Fruit fly (Drosophila melanogaster): Measurements from ENCODE around the gene DNAlig3.

The DNAlig3 gene

dm6 chr3R:12451376-12451775 is 49.7 kb upstream of the DNAlig3 start (continued):
- no peak; the same call in 2 of the 3 replicates for TF ChIP-seq ase (GFP tag; IDR thresholded peaks at IDR 0.05)
- TF ChIP-seq BEAF-32 (GFP tag; optimal IDR thresholded peaks at IDR 0.05): no peak
- no peak for TF ChIP-seq CG2202 (tag; optimal IDR thresholded peaks at IDR 0.05)
- no peak for TF ChIP-seq Dll (GFP tag; IDR thresholded peaks at IDR 0.05; ENCODE audit: partially characterized antibody)
- TF ChIP-seq psq (GFP tag; optimal IDR thresholded peaks at IDR 0.05): no peak
- 0 out of 2 replicates have a peak, but pooled peaks have one; percentile 16 for TF ChIP-seq lmd (GFP tag; IDR thresholded peaks at IDR 0.05)
- TF ChIP-seq sr (GFP tag; IDR thresholded peaks at IDR 0.05): no peak
- no peak for TF ChIP-seq nerfin-1 (tag; optimal IDR thresholded peaks at IDR 0.05)
- TF ChIP-seq CG8944 (GFP tag; optimal IDR thresholded peaks at IDR 0.05): no peak
- no peak for TF ChIP-seq gro (GFP tag; optimal IDR thresholded peaks at IDR 0.05)
- TF ChIP-seq ato (GFP tag; IDR thresholded peaks at IDR 0.05; ENCODE audit: partially characterized antibody): no peak
- TF ChIP-seq grau (tag; optimal IDR thresholded peaks at IDR 0.05): peak; percentile 52
- no peak for TF ChIP-seq sens-2 (GFP tag; IDR thresholded peaks at IDR 0.05)
- TF ChIP-seq CG16815 (GFP tag; optimal IDR thresholded peaks at IDR 0.05): no peak
- TF ChIP-seq slbo (GFP tag; IDR thresholded peaks at IDR 0.05): peak; percentile 40; the same call in 1 of the 2 replicates
- TF ChIP-seq TFAM (GFP tag; optimal IDR thresholded peaks at IDR 0.05): no peak
- no peak for TF ChIP-seq Ravus (GFP tag; IDR thresholded peaks at IDR 0.05)
- TF ChIP-seq CG10274 (GFP tag; optimal IDR thresholded peaks at IDR 0.05): no peak
- TF ChIP-seq Hr51 (GFP tag; optimal IDR thresholded peaks at IDR 0.05): peak in 1 of 2 experiments; percentile 77
- TF ChIP-seq CG10267 (tag; optimal IDR thresholded peaks at IDR 0.05): no peak
- TF ChIP-seq CG10147 (GFP tag; optimal IDR thresholded peaks at IDR 0.05): no peak
- TF ChIP-seq CG14014 (GFP tag; IDR thresholded peaks at IDR 0.05): no peak
- no peak for TF ChIP-seq CG8281 (tag; optimal IDR thresholded peaks at IDR 0.05)
- no peak for TF ChIP-seq Stat92E (GFP tag; optimal IDR thresholded peaks at IDR 0.05)
- no peak for TF ChIP-seq CG15011 (GFP tag; optimal IDR thresholded peaks at IDR 0.05)
- peak; percentile 46 for TF ChIP-seq CG10209 (GFP tag; optimal IDR thresholded peaks at IDR 0.05)
- no peak for TF ChIP-seq pb (GFP tag; optimal IDR thresholded peaks at IDR 0.05)
- TF ChIP-seq HmgZ (tag; optimal IDR thresholded peaks at IDR 0.05): no peak
- no peak for TF ChIP-seq caup (GFP tag; optimal IDR thresholded peaks at IDR 0.05; ENCODE audit: severe bottlenecking)
- TF ChIP-seq Oli (tag; optimal IDR thresholded peaks at IDR 0.05): peak; percentile 58
- no peak for TF ChIP-seq fu2 (GFP tag; optimal IDR thresholded peaks at IDR 0.05)
- TF ChIP-seq CG17612 (GFP tag; IDR thresholded peaks at IDR 0.05): no peak
- TF ChIP-seq cad (GFP tag; optimal IDR thresholded peaks at IDR 0.05): no peak
- TF ChIP-seq CG8478 (optimal IDR thresholded peaks at IDR 0.05): no peak
- no peak for TF ChIP-seq ERR (GFP tag; optimal IDR thresholded peaks at IDR 0.05)
- peak; percentile 51 for TF ChIP-seq CG13424 (tag; optimal IDR thresholded peaks at IDR 0.05)
- no peak for TF ChIP-seq H15 (GFP tag; IDR thresholded peaks at IDR 0.05)
- TF ChIP-seq esg (GFP tag; conservative IDR thresholded peaks at IDR 0.05): peak; percentile 39; the same call in 1 of the 2 replicates
- no peak for TF ChIP-seq eyg (GFP tag; optimal IDR thresholded peaks at IDR 0.05)
- TF ChIP-seq D19A (tag; optimal IDR thresholded peaks at IDR 0.05): no peak
- no peak for TF ChIP-seq gcm (GFP tag; optimal IDR thresholded peaks at IDR 0.05)
- TF ChIP-seq cato (GFP tag; optimal IDR thresholded peaks at IDR 0.05; ENCODE audit: borderline replicate concordance): peak; percentile 16
- TF ChIP-seq CG2116 (GFP tag; optimal IDR thresholded peaks at IDR 0.05): no peak
- TF ChIP-seq CG13287 (GFP tag; IDR thresholded peaks at IDR 0.05; ENCODE audit: partially characterized antibody): no peak
- TF ChIP-seq tgo (GFP tag; IDR thresholded peaks at IDR 0.05): peak; percentile 59; the same call in 2 of the 3 replicates
- TF ChIP-seq CG30403 (GFP tag; optimal IDR thresholded peaks at IDR 0.05): peak; percentile 40
- no peak for TF ChIP-seq CG9609 (GFP tag; optimal IDR thresholded peaks at IDR 0.05)
- no peak for TF ChIP-seq CG4854 (GFP tag; optimal IDR thresholded peaks at IDR 0.05)
- no peak for TF ChIP-seq CG3726 (GFP tag; IDR thresholded peaks at IDR 0.05)
- TF ChIP-seq ind (GFP tag; optimal IDR thresholded peaks at IDR 0.05): peak; percentile 34
- peak; percentile 19 for TF ChIP-seq CG12659 (GFP tag; optimal IDR thresholded peaks at IDR 0.05)

Measured in whole organism, embryonic.